Worm (Caenorhabditis elegans) whole organism, L1 larva: ENCODE data around the gene spr-3.

Experiments used
- C04F5.9 ChIP-seq: sonication (generic microtip); optimal IDR thresholded peaks from 2 replicates; lab custom pipeline; 2016; ENCODE audit warnings: missing genetic modification characterization, missing compliant biosample characterization
- C16A3.4 ChIP-seq: fragments of 150-350 bp; optimal IDR thresholded peaks from 2 replicates; lab custom pipeline; 2014; ENCODE audit warnings: missing biosample characterization, missing genetic modification characterization
- C34B4.2 ChIP-seq: sonication (generic microtip); optimal IDR thresholded peaks from 2 replicates; lab custom pipeline; 2017; ENCODE audit warnings: mild to moderate bottlenecking, missing genetic modification characterization, missing compliant biosample characterization
- F16B12.6 ChIP-seq: fragments of 150-350 bp; optimal IDR thresholded peaks from 2 replicates; lab custom pipeline; 2014; ENCODE audit warnings: missing biosample characterization, missing genetic modification characterization
- Y116A8C.19 ChIP-seq: sonication (generic microtip); optimal IDR thresholded peaks from 2 replicates; lab custom pipeline; 2016; ENCODE audit warnings: missing compliant biosample characterization, missing genetic modification characterization, borderline replicate concordance
- aha-1 ChIP-seq: fragments of 150-350 bp; optimal IDR thresholded peaks from 2 replicates; lab custom pipeline; 2014; ENCODE audit warnings: missing biosample characterization, missing genetic modification characterization
- alr-1 ChIP-seq: fragments of 200-800 bp; sonication (Bioruptor generic); optimal IDR thresholded peaks from 2 replicates; lab custom pipeline; 2018; ENCODE audit warnings: borderline replicate concordance, mild to moderate bottlenecking, missing genetic modification characterization, missing compliant biosample characterization
- ceh-63 ChIP-seq: fragments of 200-800 bp; sonication (Bioruptor generic); optimal IDR thresholded peaks from 2 replicates; lab custom pipeline; 2018; ENCODE audit warnings: mild to moderate bottlenecking, missing genetic modification characterization, missing compliant biosample characterization
- ceh-8 ChIP-seq: fragments of 200-800 bp; sonication (Bioruptor generic); optimal IDR thresholded peaks from 2 replicates; lab custom pipeline; 2018; ENCODE audit warnings: mild to moderate bottlenecking, missing genetic modification characterization, moderate library complexity, missing compliant biosample characterization
- ceh-82 ChIP-seq, 3 experiments: fragments of 150-350 bp in 1 of 3; sonication (generic microtip) in 2 of 3; optimal IDR thresholded peaks; 2 replicates each; lab custom pipeline; 2014 to 2017; ENCODE audit warnings: missing biosample characterization in 3 of 3, missing genetic modification characterization in 3 of 3
- dsc-1 ChIP-seq: sonication (generic microtip); optimal IDR thresholded peaks from 2 replicates; lab custom pipeline; 2016; ENCODE audit warnings: mild to moderate bottlenecking, missing genetic modification characterization, missing compliant biosample characterization
- efl-1 ChIP-seq, 4 experiments: fragments of 150-350 bp; optimal IDR thresholded peaks in 3 of 4; peaks in 1 of 4; 1 replicate in 1 of 4; 2 replicates in 3 of 4; lab custom pipeline; 2014; ENCODE audit warnings: missing biosample characterization in 2 of 4, missing genetic modification characterization in 2 of 4, missing genetic modification reagents in 2 of 4
- egl-13 ChIP-seq: sonication (generic microtip); optimal IDR thresholded peaks from 2 replicates; lab custom pipeline; 2016; ENCODE audit warnings: missing genotype, missing genetic modification reagents, missing genetic modification characterization, missing compliant biosample characterization
- elt-2 ChIP-seq: sonication (generic microtip); optimal IDR thresholded peaks from 2 replicates; lab custom pipeline; 2016; ENCODE audit warnings: missing genetic modification characterization, mild to moderate bottlenecking, inconsistent platforms, missing compliant biosample characterization, missing genetic modification reagents
- elt-3 ChIP-seq, 6 experiments: fragments of 150-350 bp in 1 of 6; sonication (generic microtip); optimal IDR thresholded peaks; 2 replicates each; lab custom pipeline; 2017 to 2018; ENCODE audit warnings: missing biosample characterization in 6 of 6, missing genetic modification characterization in 6 of 6, inconsistent platforms in 1 of 6
- ets-5 ChIP-seq: fragments of 200-800 bp; sonication (Bioruptor generic); IDR thresholded peaks from 2 replicates; pipeline ENCODE4 v1.3.6; 2022; ENCODE audit warnings: missing genetic modification characterization, missing compliant biosample characterization
- fkh-4 ChIP-seq: sonication (generic microtip); optimal IDR thresholded peaks from 2 replicates; lab custom pipeline; 2016; ENCODE audit warnings: missing compliant biosample characterization, missing genetic modification characterization, borderline replicate concordance
- fkh-8 ChIP-seq: sonication (generic microtip); optimal IDR thresholded peaks from 2 replicates; lab custom pipeline; 2016; ENCODE audit warnings: mild to moderate bottlenecking, missing genetic modification characterization, missing compliant biosample characterization
- jun-1 ChIP-seq: fragments of 150-350 bp; optimal IDR thresholded peaks from 2 replicates; lab custom pipeline; 2014; ENCODE audit warnings: missing biosample characterization, missing genetic modification reagents, missing genetic modification characterization
- lin-13 ChIP-seq: fragments of 150-350 bp; optimal IDR thresholded peaks from 2 replicates; lab custom pipeline; 2014; ENCODE audit warnings: missing biosample characterization, missing genetic modification reagents, missing genetic modification characterization
- lin-35 ChIP-seq, 2 experiments: fragments of 150-350 bp; optimal IDR thresholded peaks; 2 replicates each; lab custom pipeline; 2014; ENCODE audit warnings: missing biosample characterization in 2 of 2, missing genetic modification characterization in 2 of 2, missing genetic modification reagents in 2 of 2
- lin-39 ChIP-seq: fragments of 150-350 bp; optimal IDR thresholded peaks from 2 replicates; lab custom pipeline; 2014; ENCODE audit warnings: missing biosample characterization, missing genetic modification reagents, missing genetic modification characterization
- lir-3 ChIP-seq: sonication (generic microtip); optimal IDR thresholded peaks from 2 replicates; lab custom pipeline; 2016; ENCODE audit warnings: mild to moderate bottlenecking, missing genetic modification characterization, moderate library complexity, missing compliant biosample characterization; ENCODE audit not compliant: poor library complexity
- mef-2 ChIP-seq: fragments of 150-350 bp; optimal IDR thresholded peaks from 2 replicates; lab custom pipeline; 2014; ENCODE audit warnings: missing biosample characterization, missing genetic modification characterization
- nhr-11 ChIP-seq: fragments of 150-350 bp; optimal IDR thresholded peaks from 2 replicates; lab custom pipeline; 2014; ENCODE audit warnings: missing biosample characterization, missing genetic modification characterization
- nhr-12 ChIP-seq: sonication (generic microtip); optimal IDR thresholded peaks from 2 replicates; lab custom pipeline; 2017; ENCODE audit warnings: missing biosample characterization, missing genetic modification characterization
- nhr-19 ChIP-seq: fragments of 200-800 bp; sonication (Bioruptor generic); conservative IDR thresholded peaks from 2 replicates; pipeline ENCODE4 v1.3.6; 2022; ENCODE audit warnings: missing genetic modification characterization, missing compliant biosample characterization
- nhr-28 ChIP-seq: fragments of 150-350 bp; optimal IDR thresholded peaks from 2 replicates; lab custom pipeline; 2014; ENCODE audit warnings: missing biosample characterization, missing genetic modification characterization
- nhr-77 ChIP-seq: fragments of 150-350 bp; optimal IDR thresholded peaks from 2 replicates; lab custom pipeline; 2014; ENCODE audit warnings: missing biosample characterization, missing genetic modification characterization
- nhr-84 ChIP-seq: sonication (generic microtip); optimal IDR thresholded peaks from 2 replicates; lab custom pipeline; 2017; ENCODE audit warnings: missing biosample characterization, missing genetic modification characterization
- nhr-90 ChIP-seq: sonication (generic microtip); optimal IDR thresholded peaks from 2 replicates; lab custom pipeline; 2016; ENCODE audit warnings: mild to moderate bottlenecking, missing genetic modification characterization, missing compliant biosample characterization; ENCODE audit not compliant: poor library complexity
- pax-3 ChIP-seq: fragments of 200-800 bp; sonication (Bioruptor generic); optimal IDR thresholded peaks from 2 replicates; lab custom pipeline; 2018; ENCODE audit warnings: mild to moderate bottlenecking, missing genetic modification characterization, moderate library complexity, missing compliant biosample characterization
- pqm-1 ChIP-seq: sonication (generic microtip); optimal IDR thresholded peaks from 3 replicates; lab custom pipeline; 2017; ENCODE audit warnings: missing biosample characterization, missing genetic modification characterization
- skn-1 ChIP-seq: fragments of 150-350 bp; optimal IDR thresholded peaks from 2 replicates; lab custom pipeline; 2014; ENCODE audit warnings: missing biosample characterization, missing genetic modification characterization
- snu-23 ChIP-seq: sonication (generic microtip); optimal IDR thresholded peaks from 2 replicates; lab custom pipeline; 2016; ENCODE audit warnings: missing genetic modification characterization, missing compliant biosample characterization
- sptf-1 ChIP-seq: fragments of 150-350 bp; optimal IDR thresholded peaks from 2 replicates; lab custom pipeline; 2014; ENCODE audit warnings: missing biosample characterization, missing genetic modification characterization
- sup-37 ChIP-seq: fragments of 200-800 bp; sonication (Bioruptor generic); optimal IDR thresholded peaks from 2 replicates; lab custom pipeline; 2018; ENCODE audit warnings: mild to moderate bottlenecking, missing genetic modification characterization, missing compliant biosample characterization
- tbx-2 ChIP-seq: sonication (generic microtip); optimal IDR thresholded peaks from 2 replicates; lab custom pipeline; 2016; ENCODE audit warnings: missing genetic modification characterization, missing compliant biosample characterization
- unc-98 ChIP-seq: fragments of 200-800 bp; sonication (Bioruptor generic); IDR thresholded peaks from 2 replicates; pipeline ENCODE4 v1.3.6; 2022; ENCODE audit warnings: missing genetic modification characterization, missing compliant biosample characterization
- zip-4 ChIP-seq: fragments of 200-800 bp; sonication (Bioruptor generic); optimal IDR thresholded peaks from 2 replicates; lab custom pipeline; 2018; ENCODE audit warnings: mild to moderate bottlenecking, missing genetic modification characterization, moderate library complexity, missing compliant biosample characterization
- ztf-11 ChIP-seq, 2 experiments: sonication (generic microtip); optimal IDR thresholded peaks; 2 replicates each; lab custom pipeline; 2016 to 2017; ENCODE audit warnings: missing genetic modification characterization in 2 of 2, missing biosample characterization in 1 of 2, missing compliant biosample characterization in 1 of 2
- ztf-4 ChIP-seq: fragments of 150-350 bp; optimal IDR thresholded peaks from 2 replicates; lab custom pipeline; 2014; ENCODE audit warnings: missing biosample characterization, missing genetic modification characterization

spr-3 gene

DNA sequence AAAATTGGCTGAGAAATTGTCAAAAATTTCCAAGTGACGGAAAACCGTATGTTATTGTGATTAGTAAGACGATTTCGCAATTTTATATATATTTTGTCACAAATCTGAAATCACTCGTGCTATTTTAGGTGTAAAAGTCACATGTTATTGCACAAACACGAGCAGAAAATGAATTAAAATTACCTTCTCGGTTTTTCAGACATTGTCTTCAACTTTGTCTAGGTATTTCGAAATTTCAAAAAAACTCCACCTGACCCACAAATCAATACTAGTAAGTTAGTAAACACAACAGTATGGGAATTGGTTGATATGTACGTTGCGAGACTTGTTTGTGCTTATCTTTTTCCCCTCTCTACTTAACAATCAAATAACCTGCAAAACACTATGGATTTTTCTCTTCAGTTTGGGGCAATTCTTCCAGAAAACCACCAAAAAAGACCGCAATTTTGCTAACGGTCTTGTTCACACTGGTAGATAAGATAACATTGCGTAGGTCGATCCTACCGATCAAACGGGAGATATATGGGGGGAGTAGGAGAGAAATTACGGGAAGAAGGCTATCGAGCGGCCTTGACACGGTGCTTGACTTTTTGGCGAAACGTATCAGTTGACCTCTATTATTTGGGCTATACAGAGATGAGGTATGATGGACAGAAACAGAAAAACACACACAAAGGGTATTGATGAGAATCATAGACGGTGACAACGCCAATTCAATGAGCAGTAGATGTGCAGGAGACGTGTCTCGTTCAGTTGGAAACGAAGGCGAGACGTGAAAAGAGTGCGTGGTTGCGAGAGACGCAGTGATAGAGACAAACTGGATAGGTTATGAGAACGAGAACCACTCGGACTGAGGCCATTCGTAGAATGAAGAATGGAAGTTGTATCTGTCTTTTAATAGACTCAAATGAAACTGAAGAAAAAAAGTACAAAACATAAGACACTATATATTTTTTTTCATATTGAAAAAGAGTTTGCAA lies 8.2 kb downstream of the spr-3 start, which contains the start of gene C07A12.7 (continued):
- TF ChIP-seq ceh-8 (no peak), nhr-84 (tag; lab: Kevin White, UChicago) (no peak), sup-37 (GFP tag; lab: Kevin White, UChicago) (no peak), nhr-77 (tag; lab: Kevin White, UChicago) (no peak), pax-3 (tag; lab: Kevin White, UChicago) (no peak), elt-2 (tag; lab: Kevin White, UChicago) (no peak), C04F5.9 (tag; lab: Kevin White, UChicago) (no peak), nhr-28 (tag; lab: Kevin White, UChicago) (no peak), sptf-1 (tag; lab: Kevin White, UChicago) (no peak), alr-1 (tag; lab: Kevin White, UChicago) (no peak), jun-1 (tag; lab: Kevin White, UChicago) (no peak), snu-23 (GFP tag; lab: Kevin White, UChicago) (peak; percentile 38), zip-4 (peak; percentile 61), elt-3 (tag; optimal IDR thresholded peaks at IDR 0.05; lab: Kevin White, UChicago) (peak in 2 of 6 experiments; percentile 19 to 61), aha-1 (tag; lab: Kevin White, UChicago) (no peak), C16A3.4 (tag; lab: Kevin White, UChicago) (no peak), ceh-63 (GFP tag; lab: Kevin White, UChicago) (no peak), egl-13 (tag; lab: Kevin White, UChicago) (no peak), skn-1 (tag; lab: Kevin White, UChicago) (peak; percentile 54), nhr-12 (no peak), lin-35 (GFP tag; optimal IDR thresholded peaks at IDR 0.05; lab: Kevin White, UChicago) (no peak), efl-1 (optimal IDR thresholded peaks at IDR 0.05; lab: Kevin White, UChicago) (no peak), efl-1 (GFP tag; optimal IDR thresholded peaks at IDR 0.05 in 1 of 2; lab: Kevin White, UChicago) (no peak), F16B12.6 (tag; lab: Kevin White, UChicago) (no peak), ztf-11 (tag; optimal IDR thresholded peaks at IDR 0.05; lab: Kevin White, UChicago) (no peak), unc-98 (GFP tag; lab: Robert Waterston, UW) (no peak), Y116A8C.19 (no peak), nhr-11 (tag; lab: Kevin White, UChicago) (no peak), ceh-82 (tag; optimal IDR thresholded peaks at IDR 0.05; lab: Kevin White, UChicago) (no peak), C34B4.2 (tag; lab: Kevin White, UChicago) (no peak), ztf-4 (tag; lab: Kevin White, UChicago) (no peak), fkh-4 (tag; lab: Kevin White, UChicago) (no peak), tbx-2 (tag; lab: Kevin White, UChicago) (no peak), ets-5 (GFP tag; lab: Robert Waterston, UW) (no peak), nhr-19 (no peak), fkh-8 (peak; percentile 19), lir-3 (no peak), dsc-1 (tag; lab: Kevin White, UChicago) (no peak), lin-13 (GFP tag; lab: Kevin White, UChicago) (no peak), pqm-1 (tag; lab: Kevin White, UChicago) (no peak), nhr-90 (tag; lab: Kevin White, UChicago) (peak; percentile 30), lin-39 (tag; lab: Kevin White, UChicago) (no peak), mef-2 (tag; lab: Kevin White, UChicago) (no peak)
